Fruit fly (Drosophila melanogaster): ENCODE measurements around the gene C3G.
A peak's percentile ranks its signal among the peaks of the same experiment; 100 is the strongest.

C3G gene

DNA sequence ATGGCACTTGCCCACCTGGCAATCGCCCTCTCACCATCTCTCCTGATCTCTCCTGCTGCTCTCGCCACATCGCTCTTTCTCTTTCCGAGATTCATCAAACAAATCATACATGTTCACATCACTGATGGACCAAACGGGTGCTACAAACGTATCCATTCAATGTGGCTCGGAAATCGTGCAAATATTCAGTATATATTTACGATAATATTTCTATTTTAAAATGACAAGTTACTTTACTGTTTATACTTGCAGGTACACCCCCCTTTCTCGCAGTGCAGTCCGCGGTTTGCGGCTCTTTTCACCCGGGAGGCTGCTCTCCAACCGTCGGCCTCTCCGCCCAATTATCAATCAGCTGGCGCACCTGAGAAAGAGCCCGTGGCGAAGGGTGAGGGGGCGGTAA is 11.9 kb downstream of the C3G start (continued):
- peak; percentile 34; the same call in 1 of the 3 replicates for TF ChIP-seq row (GFP tag; IDR thresholded peaks at IDR 0.05)
- TF ChIP-seq wor (GFP tag; IDR thresholded peaks at IDR 0.05): peak; percentile 27; the same call in 1 of the 2 replicates
- TF ChIP-seq CG8478 (optimal IDR thresholded peaks at IDR 0.05): no peak
- no peak for TF ChIP-seq CG17829 (tag; optimal IDR thresholded peaks at IDR 0.05)
- peak; percentile 22 for TF ChIP-seq CG13424 (tag; optimal IDR thresholded peaks at IDR 0.05)
- TF ChIP-seq CG4404 (GFP tag; IDR thresholded peaks at IDR 0.05): no peak
- TF ChIP-seq Meics (GFP tag; optimal IDR thresholded peaks at IDR 0.05): no peak
- TF ChIP-seq CG15514 (GFP tag; optimal IDR thresholded peaks at IDR 0.05): no peak
- 0 out of 3 replicates have a peak, but pooled peaks have one; percentile 19 for TF ChIP-seq Optix (GFP tag; IDR thresholded peaks at IDR 0.05)
- TF ChIP-seq CG13624 (GFP tag; optimal IDR thresholded peaks at IDR 0.05): no peak
- no peak for TF ChIP-seq CG11560 (tag; IDR thresholded peaks at IDR 0.05)
- no peak for TF ChIP-seq CG7556 (GFP tag; optimal IDR thresholded peaks at IDR 0.05)
- TF ChIP-seq CG10321 (GFP tag; IDR thresholded peaks at IDR 0.05): no peak
- no peak for TF ChIP-seq knrl (GFP tag; IDR thresholded peaks at IDR 0.05; ENCODE audit: partially characterized antibody)
- TF ChIP-seq dan (GFP tag; IDR thresholded peaks at IDR 0.05): no peak
- TF ChIP-seq CG13296 (GFP tag; optimal IDR thresholded peaks at IDR 0.05): no peak
- TF ChIP-seq sc (optimal IDR thresholded peaks at IDR 0.05): no peak
- no peak for TF ChIP-seq sc (GFP tag; optimal IDR thresholded peaks at IDR 0.05)
- TF ChIP-seq en (GFP tag; optimal IDR thresholded peaks at IDR 0.05): no peak
- no peak for TF ChIP-seq Hr3 (GFP tag; optimal IDR thresholded peaks at IDR 0.05)
- TF ChIP-seq wdn (GFP tag; IDR thresholded peaks at IDR 0.05): no peak
- no peak for TF ChIP-seq Awh (GFP tag; IDR thresholded peaks at IDR 0.05)
- no peak; the same call in 1 of the 2 replicates for TF ChIP-seq seq (GFP tag; IDR thresholded peaks at IDR 0.05)
- peak; percentile 58 for TF ChIP-seq vvl (GFP tag; IDR thresholded peaks at IDR 0.05)
- no peak for TF ChIP-seq CG18262 (tag; optimal IDR thresholded peaks at IDR 0.05)
- no peak for TF ChIP-seq vnd (GFP tag; IDR thresholded peaks at IDR 0.05; ENCODE audit: partially characterized antibody)
- peak; percentile 14 for TF ChIP-seq Xbp1 (GFP tag; optimal IDR thresholded peaks at IDR 0.05)
- no peak for TF ChIP-seq insv (GFP tag; optimal IDR thresholded peaks at IDR 0.05)
- TF ChIP-seq CG15479 (GFP tag; optimal IDR thresholded peaks at IDR 0.05): no peak
- TF ChIP-seq twi (tag; optimal IDR thresholded peaks at IDR 0.05): no peak
- TF ChIP-seq CG7963 (GFP tag; IDR thresholded peaks at IDR 0.05; ENCODE audit: partially characterized antibody): no peak
- no peak for TF ChIP-seq CG31224 (GFP tag; IDR thresholded peaks at IDR 0.05)
- TF ChIP-seq CG30403 (GFP tag; optimal IDR thresholded peaks at IDR 0.05): peak; percentile 30
- TF ChIP-seq jigr1 (GFP tag; IDR thresholded peaks at IDR 0.05): no peak
- no peak for TF ChIP-seq sr (GFP tag; IDR thresholded peaks at IDR 0.05)
- TF ChIP-seq CG11696 (GFP tag; IDR thresholded peaks at IDR 0.05): no peak
- TF ChIP-seq tin (GFP tag; optimal IDR thresholded peaks at IDR 0.05): no peak
- TF ChIP-seq CG3995 (GFP tag; optimal IDR thresholded peaks at IDR 0.05): no peak
- no peak for TF ChIP-seq luna (GFP tag; optimal IDR thresholded peaks at IDR 0.05)
- no peak for TF ChIP-seq jumu (GFP tag; optimal IDR thresholded peaks at IDR 0.05)
- TF ChIP-seq Tbp (GFP tag; optimal IDR thresholded peaks at IDR 0.05): no peak
- TF ChIP-seq Abd-B (GFP tag; optimal IDR thresholded peaks at IDR 0.05): no peak
- TF ChIP-seq zen (tag; optimal IDR thresholded peaks at IDR 0.05): no peak
- TF ChIP-seq Hr78 (GFP tag; optimal IDR thresholded peaks at IDR 0.05): no peak
- no peak for TF ChIP-seq nom (GFP tag; optimal IDR thresholded peaks at IDR 0.05)
- no peak for TF ChIP-seq ash1 (GFP tag; optimal IDR thresholded peaks at IDR 0.05)
- peak; percentile 16 for TF ChIP-seq CG12659 (GFP tag; optimal IDR thresholded peaks at IDR 0.05)
- no peak for TF ChIP-seq CG14710 (tag; optimal IDR thresholded peaks at IDR 0.05)
- TF ChIP-seq CG8944 (GFP tag; optimal IDR thresholded peaks at IDR 0.05): no peak
- TF ChIP-seq CG17612 (GFP tag; IDR thresholded peaks at IDR 0.05): no peak
- no peak for TF ChIP-seq CG6813 (GFP tag; optimal IDR thresholded peaks at IDR 0.05)
- TF ChIP-seq sisA (GFP tag; IDR thresholded peaks at IDR 0.05): peak; percentile 32; the same call in 1 of the 2 replicates

All from whole organism, embryonic.